In the genomic region with DNA sequence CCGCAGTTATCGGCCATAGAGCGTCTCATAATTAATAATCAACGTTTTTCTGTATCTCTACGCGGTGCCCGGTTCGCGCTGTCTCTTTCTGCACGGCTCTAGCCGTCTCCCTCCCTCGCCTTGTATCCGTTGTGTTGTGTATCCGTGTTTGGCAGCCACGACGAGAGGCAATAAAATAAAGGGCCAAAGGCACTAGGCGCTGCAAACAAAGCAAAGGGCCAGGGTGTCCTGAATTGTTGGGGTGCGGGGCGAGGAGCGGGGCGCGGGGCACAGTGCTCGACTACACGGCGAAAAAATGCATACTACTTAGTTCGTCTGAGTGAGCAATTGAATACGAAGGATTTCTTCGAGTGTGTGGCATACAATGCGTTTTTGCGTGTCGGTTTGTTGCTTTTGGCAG, we compare ENCODE assay signal across 4 fruit fly cellular contexts.
TF ChIP-seq lines count a peak whose summit lies in the region.

No protein-coding gene starts in this region.

- TF ChIP-seq CTCF in whole organism, embryonic (GFP tag; optimal IDR thresholded peaks at IDR 0.05; lab: Kevin White, UChicago): no peak

TF ChIP-seq in whole organism, embryonic, 481 proteins besides CTCF, POLR2A, EP300 and RAD21 (continues in another document):
- TF ChIP-seq CG11093 (GFP tag; IDR thresholded peaks at IDR 0.05; lab: Robert Waterston, UW) (no peak), yki (optimal IDR thresholded peaks at IDR 0.05; lab: Kevin White, UChicago) (no peak), CG15479 (GFP tag; optimal IDR thresholded peaks at IDR 0.05; lab: Kevin White, UChicago) (peak; percentile 21), CG13296 (GFP tag; optimal IDR thresholded peaks at IDR 0.05; lab: Kevin White, UChicago) (no peak), D19A (tag; optimal IDR thresholded peaks at IDR 0.05; lab: Kevin White, UChicago) (peak; percentile 6), CG10147 (GFP tag; optimal IDR thresholded peaks at IDR 0.05; lab: Kevin White, UChicago) (no peak), Dll (GFP tag; IDR thresholded peaks at IDR 0.05; lab: Robert Waterston, UW; ENCODE audit: partially characterized antibody) (no peak), cg (GFP tag; optimal IDR thresholded peaks at IDR 0.05; lab: Kevin White, UChicago) (no peak), abd-A (tag; optimal IDR thresholded peaks at IDR 0.05; lab: Kevin White, UChicago) (peak; percentile 61), CG14441 (GFP tag; IDR thresholded peaks at IDR 0.05; lab: Robert Waterston, UW) (no peak), CG8290 (GFP tag; optimal IDR thresholded peaks at IDR 0.05; lab: Kevin White, UChicago) (no peak), CG8290 (tag; optimal IDR thresholded peaks at IDR 0.05; lab: Kevin White, UChicago) (no peak), CG2129 (GFP tag; IDR thresholded peaks at IDR 0.05; lab: Robert Waterston, UW; ENCODE audit: partially characterized antibody) (no peak), nom (GFP tag; optimal IDR thresholded peaks at IDR 0.05; lab: Kevin White, UChicago) (peak; percentile 3), Hr78 (GFP tag; optimal IDR thresholded peaks at IDR 0.05; lab: Kevin White, UChicago) (no peak), Sry-δ (GFP tag; optimal IDR thresholded peaks at IDR 0.05; lab: Kevin White, UChicago) (no peak), ase (GFP tag; IDR thresholded peaks at IDR 0.05; lab: Robert Waterston, UW) (no peak), CG8089 (GFP tag; optimal IDR thresholded peaks at IDR 0.05; lab: Kevin White, UChicago) (no peak), zfh1 (GFP tag; IDR thresholded peaks at IDR 0.05; lab: Robert Waterston, UW) (no peak), Oli (tag; optimal IDR thresholded peaks at IDR 0.05; lab: Kevin White, UChicago) (no peak), CG7963 (GFP tag; IDR thresholded peaks at IDR 0.05; lab: Robert Waterston, UW; ENCODE audit: partially characterized antibody) (no peak), CG15269 (tag; optimal IDR thresholded peaks at IDR 0.05; lab: Kevin White, UChicago) (no peak)

TF ChIP-seq in whole organism, prepupa, 60 proteins besides CTCF, POLR2A, EP300 and RAD21 (continues in another document):
- TF ChIP-seq Ets96B (tag; optimal IDR thresholded peaks at IDR 0.05; lab: Kevin White, UChicago) (peak; percentile 1), CG3032 (tag; optimal IDR thresholded peaks at IDR 0.05; lab: Kevin White, UChicago) (peak; percentile 15), ss (GFP tag; optimal IDR thresholded peaks at IDR 0.05; lab: Kevin White, UChicago) (peak; percentile 13 to 45), CG32006 (GFP tag; optimal IDR thresholded peaks at IDR 0.05; lab: Kevin White, UChicago) (peak; percentile 6), topi (GFP tag; optimal IDR thresholded peaks at IDR 0.05; lab: Kevin White, UChicago) (no peak), salr (GFP tag; optimal IDR thresholded peaks at IDR 0.05; lab: Kevin White, UChicago) (no peak), CG15336 (GFP tag; IDR thresholded peaks at IDR 0.05; lab: Robert Waterston, UW) (no peak), dsx (GFP tag; optimal IDR thresholded peaks at IDR 0.05; lab: Kevin White, UChicago; ENCODE audit: poor library complexity, severe bottlenecking) (peak; percentile 46), Smox (GFP tag; optimal IDR thresholded peaks at IDR 0.05; lab: Kevin White, UChicago) (no peak), CG7368 (GFP tag; optimal IDR thresholded peaks at IDR 0.05; lab: Kevin White, UChicago) (no peak), CG1621 (tag; optimal IDR thresholded peaks at IDR 0.05; lab: Kevin White, UChicago) (peak; percentile 33), CG16779 (tag; optimal IDR thresholded peaks at IDR 0.05; lab: Kevin White, UChicago) (no peak), CG8319 (GFP tag; optimal IDR thresholded peaks at IDR 0.05; lab: Kevin White, UChicago) (no peak), Sox102F (GFP tag; optimal IDR thresholded peaks at IDR 0.05; lab: Kevin White, UChicago) (no peak), CG6854 (GFP tag; optimal IDR thresholded peaks at IDR 0.05; lab: Kevin White, UChicago) (no peak), esn (GFP tag; optimal IDR thresholded peaks at IDR 0.05; lab: Kevin White, UChicago) (no peak), Met (GFP tag; optimal IDR thresholded peaks at IDR 0.05; lab: Kevin White, UChicago) (no peak), eg (GFP tag; IDR thresholded peaks at IDR 0.05; lab: Robert Waterston, UW) (no peak), CG8632 (GFP tag; optimal IDR thresholded peaks at IDR 0.05; lab: Kevin White, UChicago) (no peak), CG11294 (GFP tag; IDR thresholded peaks at IDR 0.05; lab: Robert Waterston, UW) (no peak), CG9139 (GFP tag; optimal IDR thresholded peaks at IDR 0.05; lab: Kevin White, UChicago) (no peak), CG10631 (GFP tag; optimal IDR thresholded peaks at IDR 0.05; lab: Kevin White, UChicago) (no peak), CG3919 (GFP tag; optimal IDR thresholded peaks at IDR 0.05; lab: Kevin White, UChicago) (no peak)

TF ChIP-seq in whole organism, pupa, 21 proteins besides CTCF, POLR2A, EP300 and RAD21:
- TF ChIP-seq CG10348 (GFP tag; IDR thresholded peaks at IDR 0.05; lab: Robert Waterston, UW): no peak
- peak; percentile 23 for TF ChIP-seq EcR (GFP tag; optimal IDR thresholded peaks at IDR 0.05; lab: Kevin White, UChicago)
- TF ChIP-seq CG9948 (tag; optimal IDR thresholded peaks at IDR 0.05; lab: Kevin White, UChicago): peak; percentile 11
- peak; percentile 61 for TF ChIP-seq CG13204 (GFP tag; optimal IDR thresholded peaks at IDR 0.05; lab: Kevin White, UChicago)
- no peak for TF ChIP-seq CG15710 (tag; optimal IDR thresholded peaks at IDR 0.05; lab: Kevin White, UChicago)
- peak; percentile 19 for TF ChIP-seq gl (tag; optimal IDR thresholded peaks at IDR 0.05; lab: Kevin White, UChicago)
- no peak for TF ChIP-seq CG14655 (GFP tag; optimal IDR thresholded peaks at IDR 0.05; lab: Kevin White, UChicago)
- TF ChIP-seq CG8159 (tag; optimal IDR thresholded peaks at IDR 0.05; lab: Kevin White, UChicago): peak; percentile 10
- TF ChIP-seq rn (GFP tag; IDR thresholded peaks at IDR 0.05; lab: Robert Waterston, UW): no peak

TF ChIP-seq in whole organism, wandering third instar larva, 38 proteins besides CTCF, POLR2A, EP300 and RAD21:
- TF ChIP-seq sage (GFP tag; optimal IDR thresholded peaks at IDR 0.05; lab: Kevin White, UChicago): no peak
- TF ChIP-seq foxo (GFP tag; optimal IDR thresholded peaks at IDR 0.05; lab: Kevin White, UChicago): peak in 1 of 2 experiments; percentile 17
- TF ChIP-seq GATAd (GFP tag; optimal IDR thresholded peaks at IDR 0.05; lab: Kevin White, UChicago): no peak
- peak; percentile 21 for TF ChIP-seq h (GFP tag; optimal IDR thresholded peaks at IDR 0.05; lab: Kevin White, UChicago)
- no peak for TF ChIP-seq dl (GFP tag; optimal IDR thresholded peaks at IDR 0.05; lab: Kevin White, UChicago; ENCODE audit: insufficient read depth in 1 of 2, partially characterized antibody in 2 of 2)

Comparison
In these comparisons a context has a peak if more than half of its experiments do, and no peak if none do; other contexts are left out.
1. Of the 7 proteins assayed by ChIP-seq in both whole organism, embryonic and whole organism, prepupa: peak only in whole organism, embryonic: Lpt; only in whole organism, prepupa: none; in both: none; in neither: 6.